Worm (Caenorhabditis elegans): ENCODE measurements around the gene sru-25.

- no peak for TF ChIP-seq nhr-12 (tag; optimal IDR thresholded peaks at IDR 0.05)
- TF ChIP-seq mab-5 (tag; optimal IDR thresholded peaks at IDR 0.05) = no peak
- no peak for TF ChIP-seq unc-62 (GFP tag; optimal IDR thresholded peaks at IDR 0.05)
- TF ChIP-seq nhr-28 (tag; optimal IDR thresholded peaks at IDR 0.05) = no peak
- no peak for TF ChIP-seq lin-32 (GFP tag; optimal IDR thresholded peaks at IDR 0.05)
- TF ChIP-seq ztf-11 (tag; optimal IDR thresholded peaks at IDR 0.05) = no peak
- TF ChIP-seq unc-39 (tag; optimal IDR thresholded peaks at IDR 0.05) = no peak
- TF ChIP-seq ham-2 (GFP tag; optimal IDR thresholded peaks at IDR 0.05) = no peak
- TF ChIP-seq elt-3 (tag; optimal IDR thresholded peaks at IDR 0.05) = no peak
Measured at ce11 chrV:652940-653339, 21.2 kb downstream of the sru-25 start, which contains the start of gene srj-5.

Data from whole organism, mixed stage, embryonic.